Fruit fly (Drosophila melanogaster) whole organism, embryonic: ENCODE results near the gene mRpL16.

ENCODE experiments used
- CG10147 ChIP-seq: fragments of 200-800 bp; sonication (Bioruptor generic); optimal IDR thresholded peaks from 2 replicates; lab custom pipeline; 2019; ENCODE audit warnings: missing biosample characterization, mild to moderate bottlenecking, missing genetic modification characterization, moderate library complexity
- CG10366 ChIP-seq: fragments of 200-800 bp; sonication (Bioruptor generic); IDR thresholded peaks from 2 replicates; pipeline ENCODE4 v1.3.6; 2022; ENCODE audit warnings: missing biosample characterization, missing genetic modification characterization
- CG11085 ChIP-seq: fragments of 200-800 bp; sonication (Bioruptor generic); IDR thresholded peaks from 2 replicates; pipeline ENCODE4 v1.3.6; 2022; ENCODE audit warnings: missing biosample characterization, missing genetic modification characterization
- CG12071 ChIP-seq: fragments of 200-800 bp; sonication (Bioruptor generic); optimal IDR thresholded peaks from 3 replicates; lab custom pipeline; 2018; ENCODE audit warnings: missing biosample characterization, mild to moderate bottlenecking, missing genetic modification characterization
- CG12155 ChIP-seq: fragments of 200-800 bp; sonication (Bioruptor generic); optimal IDR thresholded peaks from 3 replicates; lab custom pipeline; 2016; ENCODE audit warnings: missing biosample characterization, missing genetic modification characterization
- CG12219 ChIP-seq: fragments of 200-800 bp; sonication (Bioruptor generic); optimal IDR thresholded peaks from 3 replicates; lab custom pipeline; 2018; ENCODE audit warnings: missing biosample characterization, mild to moderate bottlenecking, missing genetic modification characterization
- CG12299 ChIP-seq: fragments of 200-800 bp; sonication (Bioruptor generic); optimal IDR thresholded peaks from 2 replicates; lab custom pipeline; 2018; ENCODE audit warnings: missing biosample characterization, mild to moderate bottlenecking, missing genetic modification characterization
- CG1603 ChIP-seq: fragments of 200-800 bp; sonication (Bioruptor generic); optimal IDR thresholded peaks from 2 replicates; lab custom pipeline; 2019; ENCODE audit warnings: missing biosample characterization, mild to moderate bottlenecking, missing genetic modification characterization, moderate library complexity
- CG17186 ChIP-seq: fragments of 200-800 bp; sonication (Bioruptor generic); optimal IDR thresholded peaks from 3 replicates; lab custom pipeline; 2017; ENCODE audit warnings: missing biosample characterization, missing genetic modification reagents, missing genetic modification characterization
- CG2120 ChIP-seq: fragments of 200-800 bp; sonication (Bioruptor generic); optimal IDR thresholded peaks from 3 replicates; lab custom pipeline; 2016; ENCODE audit warnings: missing biosample characterization, missing genetic modification characterization
- CG2129 ChIP-seq: fragments of 200-800 bp; sonication (Bioruptor generic); IDR thresholded peaks from 2 replicates; pipeline ENCODE4 v1.3.6; 2022; ENCODE audit warnings: missing biosample characterization, missing genetic modification characterization; ENCODE audit not compliant: partially characterized antibody
- CG2202 ChIP-seq: fragments of 200-800 bp; sonication (Bioruptor generic); optimal IDR thresholded peaks from 2 replicates; lab custom pipeline; 2018; ENCODE audit warnings: missing biosample characterization, mild to moderate bottlenecking, missing genetic modification characterization
- CG31224 ChIP-seq: fragments of 200-800 bp; sonication (Bioruptor generic); IDR thresholded peaks from 2 replicates; pipeline ENCODE4 v1.3.6; 2022; ENCODE audit warnings: missing biosample characterization, missing genetic modification characterization
- CG34376 ChIP-seq: fragments of 200-800 bp; sonication (Bioruptor generic); optimal IDR thresholded peaks from 2 replicates; lab custom pipeline; 2018; ENCODE audit warnings: missing biosample characterization, mild to moderate bottlenecking, missing genetic modification characterization
- CG34422 ChIP-seq: fragments of 200-800 bp; sonication (Bioruptor generic); IDR thresholded peaks from 3 replicates; pipeline ENCODE4 v1.3.6; 2022; ENCODE audit warnings: missing biosample characterization, missing genetic modification characterization
- CG4360 ChIP-seq: fragments of 200-800 bp; sonication (Bioruptor generic); IDR thresholded peaks from 2 replicates; pipeline ENCODE4 v1.3.6; 2022; ENCODE audit warnings: missing biosample characterization, missing genetic modification characterization
- CG4707 ChIP-seq: fragments of 200-800 bp; sonication (Bioruptor generic); optimal IDR thresholded peaks from 2 replicates; lab custom pipeline; 2018; ENCODE audit warnings: missing biosample characterization, mild to moderate bottlenecking, missing genetic modification characterization, moderate library complexity
- CG4820 ChIP-seq: fragments of 200-800 bp; sonication (Bioruptor generic); optimal IDR thresholded peaks from 3 replicates; lab custom pipeline; 2016; ENCODE audit warnings: missing biosample characterization, missing genetic modification characterization
- CG6683 ChIP-seq: fragments of 200-800 bp; sonication (Bioruptor generic); optimal IDR thresholded peaks from 2 replicates; lab custom pipeline; 2017; ENCODE audit warnings: missing biosample characterization, mild to moderate bottlenecking, missing genetic modification characterization, missing genetic modification reagents
- CG7963 ChIP-seq: fragments of 200-800 bp; sonication (Bioruptor generic); IDR thresholded peaks from 3 replicates; pipeline ENCODE4 v1.3.6; 2022; ENCODE audit warnings: missing biosample characterization, missing genetic modification characterization; ENCODE audit not compliant: partially characterized antibody
- CG8478 ChIP-seq: fragments of >200 bp; optimal IDR thresholded peaks from 2 replicates; lab custom pipeline; 2018
- CG9215 ChIP-seq: fragments of 200-800 bp; sonication (Bioruptor generic); IDR thresholded peaks from 2 replicates; pipeline ENCODE4 v1.3.6; 2022; ENCODE audit warnings: missing biosample characterization, missing genetic modification characterization
- CG9797 ChIP-seq: fragments of 200-800 bp; sonication (Bioruptor generic); optimal IDR thresholded peaks from 3 replicates; lab custom pipeline; 2018; ENCODE audit warnings: missing biosample characterization, mild to moderate bottlenecking, missing genetic modification characterization
- CHES-1-like ChIP-seq: fragments of 200-800 bp; sonication (Bioruptor generic); optimal IDR thresholded peaks from 2 replicates; lab custom pipeline; 2016; ENCODE audit warnings: missing biosample characterization, missing genetic modification characterization
- Chrac-16 ChIP-seq: fragments of 200-800 bp; sonication (Bioruptor generic); optimal IDR thresholded peaks from 3 replicates; lab custom pipeline; 2016; ENCODE audit warnings: missing biosample characterization, missing genetic modification characterization
- Elba2 ChIP-seq: fragments of 200-800 bp; sonication (Bioruptor generic); optimal IDR thresholded peaks from 3 replicates; lab custom pipeline; 2016; ENCODE audit warnings: missing biosample characterization, missing genetic modification characterization
- HLHmδ ChIP-seq: fragments of 200-800 bp; sonication (Bioruptor generic); optimal IDR thresholded peaks from 2 replicates; lab custom pipeline; 2018; ENCODE audit warnings: missing biosample characterization, mild to moderate bottlenecking, missing genetic modification characterization, moderate library complexity
- HmgZ ChIP-seq: fragments of 200-800 bp; sonication (Bioruptor generic); optimal IDR thresholded peaks from 2 replicates; lab custom pipeline; 2018; ENCODE audit warnings: missing biosample characterization, mild to moderate bottlenecking, missing genetic modification characterization
- Hmx ChIP-seq: fragments of 200-800 bp; sonication (Bioruptor generic); optimal IDR thresholded peaks from 2 replicates; lab custom pipeline; 2016; ENCODE audit warnings: missing biosample characterization, missing genetic modification characterization
- Hr39 ChIP-seq: fragments of >200 bp; optimal IDR thresholded peaks from 2 replicates; lab custom pipeline; 2017
- Hr51 ChIP-seq, 2 experiments: fragments of 200-800 bp; sonication (Bioruptor generic); optimal IDR thresholded peaks; 2 replicates in 1 of 2; 3 replicates in 1 of 2; lab custom pipeline; 2016 to 2018; ENCODE audit warnings: missing biosample characterization in 2 of 2, missing genetic modification characterization in 2 of 2, mild to moderate bottlenecking in 1 of 2, moderate library complexity in 1 of 2
- MESR4 ChIP-seq: fragments of 200-800 bp; sonication (Bioruptor generic); optimal IDR thresholded peaks from 2 replicates; lab custom pipeline; 2018; ENCODE audit warnings: missing biosample characterization, mild to moderate bottlenecking, missing genetic modification characterization, moderate library complexity
- MTF-1 ChIP-seq: fragments of 200-800 bp; sonication (Bioruptor generic); optimal IDR thresholded peaks from 2 replicates; lab custom pipeline; 2018; ENCODE audit warnings: missing biosample characterization, mild to moderate bottlenecking, missing genetic modification characterization, borderline replicate concordance
- Spps ChIP-seq: fragments of 200-800 bp; sonication (Bioruptor generic); optimal IDR thresholded peaks from 2 replicates; lab custom pipeline; 2018; ENCODE audit warnings: missing biosample characterization, mild to moderate bottlenecking, missing genetic modification characterization
- Trl ChIP-seq, 3 experiments: fragments of >200 bp in 2 of 3; fragments of 200-800 bp in 1 of 3; sonication (Bioruptor generic) in 1 of 3; optimal IDR thresholded peaks; 2 replicates in 1 of 3; 3 replicates in 2 of 3; lab custom pipeline; 2016 to 2017; ENCODE audit warnings: missing biosample characterization in 1 of 3, missing genetic modification characterization in 1 of 3
- bsh ChIP-seq, 2 experiments: fragments of 200-800 bp; sonication (Bioruptor generic); optimal IDR thresholded peaks; 2 replicates each; lab custom pipeline; 2017 to 2018; ENCODE audit warnings: mild to moderate bottlenecking in 2 of 2, missing biosample characterization in 2 of 2, missing genetic modification characterization in 2 of 2, moderate library complexity in 1 of 2
- caup ChIP-seq: fragments of 200-800 bp; sonication (Bioruptor generic); optimal IDR thresholded peaks from 3 replicates; lab custom pipeline; 2017; ENCODE audit warnings: missing biosample characterization, mild to moderate bottlenecking, missing genetic modification characterization, moderate library complexity; ENCODE audit not compliant: severe bottlenecking
- crol ChIP-seq: fragments of 200-800 bp; sonication (Bioruptor generic); IDR thresholded peaks from 2 replicates; pipeline ENCODE4 v1.3.6; 2022; ENCODE audit warnings: missing biosample characterization, missing genetic modification characterization
- gsb ChIP-seq: fragments of 200-800 bp; sonication (Bioruptor generic); IDR thresholded peaks from 2 replicates; pipeline ENCODE4 v1.3.6; 2022; ENCODE audit warnings: missing biosample characterization, missing genetic modification characterization
- klu ChIP-seq: fragments of 200-800 bp; sonication (Bioruptor generic); IDR thresholded peaks from 2 replicates; pipeline ENCODE4 v1.3.6; 2022; ENCODE audit warnings: missing biosample characterization, missing genetic modification characterization
- nerfin-1 ChIP-seq: fragments of 200-800 bp; sonication (Bioruptor generic); optimal IDR thresholded peaks from 3 replicates; lab custom pipeline; 2019; ENCODE audit warnings: missing biosample characterization, mild to moderate bottlenecking, missing genetic modification characterization, moderate library complexity
- sd ChIP-seq: fragments of 200-800 bp; sonication (Bioruptor generic); optimal IDR thresholded peaks from 3 replicates; lab custom pipeline; 2018; ENCODE audit warnings: missing biosample characterization, mild to moderate bottlenecking, missing genetic modification characterization, moderate library complexity
- so ChIP-seq: fragments of 200-800 bp; sonication (Bioruptor generic); IDR thresholded peaks from 3 replicates; pipeline ENCODE4 v1.3.6; 2022; ENCODE audit warnings: missing biosample characterization, missing genetic modification characterization
- stc ChIP-seq: fragments of 200-800 bp; sonication (Bioruptor generic); IDR thresholded peaks from 2 replicates; pipeline ENCODE4 v1.3.6; 2022; ENCODE audit warnings: missing biosample characterization, missing genetic modification characterization
- trem ChIP-seq: fragments of 200-800 bp; optimal IDR thresholded peaks from 3 replicates; lab custom pipeline; 2019; ENCODE audit warnings: missing biosample characterization, mild to moderate bottlenecking, missing genetic modification characterization, moderate library complexity
- tup ChIP-seq: fragments of 200-800 bp; sonication (Bioruptor generic); optimal IDR thresholded peaks from 2 replicates; lab custom pipeline; 2016; ENCODE audit warnings: missing biosample characterization, mild to moderate bottlenecking, missing genetic modification characterization, moderate library complexity
- unc-4 ChIP-seq: fragments of 200-800 bp; sonication (Bioruptor generic); IDR thresholded peaks from 2 replicates; pipeline ENCODE4 v1.3.6; 2022; ENCODE audit warnings: missing biosample characterization, missing genetic modification characterization; ENCODE audit not compliant: partially characterized antibody
- unpg ChIP-seq: fragments of 200-800 bp; sonication (Bioruptor generic); optimal IDR thresholded peaks from 3 replicates; lab custom pipeline; 2018; ENCODE audit warnings: missing biosample characterization, mild to moderate bottlenecking, missing genetic modification characterization, moderate library complexity
- yki ChIP-seq: fragments of >200 bp; optimal IDR thresholded peaks from 3 replicates; lab custom pipeline; 2018
- zen ChIP-seq: fragments of 200-800 bp; sonication (Bioruptor generic); optimal IDR thresholded peaks from 3 replicates; lab custom pipeline; 2018; ENCODE audit warnings: missing biosample characterization, mild to moderate bottlenecking, missing genetic modification characterization, moderate library complexity

Gene mRpL16

dm6 chrX:1899445-1900085, 9.5 kb downstream of the mRpL16 start (continued):
- no peak for TF ChIP-seq CG12219
- peak; percentile 80 for TF ChIP-seq CG8478 (lab: Kevin White, UChicago)
- no peak for TF ChIP-seq CG10147 (GFP tag; lab: Kevin White, UChicago)
- TF ChIP-seq Spps (tag; lab: Kevin White, UChicago), result no peak
- TF ChIP-seq gsb, result no peak
- TF ChIP-seq CG12155, result no peak
- TF ChIP-seq so (GFP tag; lab: Robert Waterston, UW), result no peak
- TF ChIP-seq CHES-1-like (GFP tag; lab: Kevin White, UChicago), result no peak
- TF ChIP-seq CG34422 (GFP tag; lab: Robert Waterston, UW), result no peak; the same call in 2 of the 3 replicates
- no peak for TF ChIP-seq CG4707 (GFP tag; lab: Kevin White, UChicago)
- TF ChIP-seq klu (GFP tag; lab: Robert Waterston, UW), result peak; percentile 46; the same call in 1 of the 2 replicates
- TF ChIP-seq unpg (GFP tag; lab: Kevin White, UChicago), result no peak
- no peak for TF ChIP-seq yki (lab: Kevin White, UChicago)
- no peak for TF ChIP-seq CG11085
- TF ChIP-seq crol (GFP tag; lab: Robert Waterston, UW), result peak; percentile 87
- no peak for TF ChIP-seq Hr39 (lab: Kevin White, UChicago)
- no peak for TF ChIP-seq CG1603 (tag; lab: Kevin White, UChicago)
- peak; percentile 40; the same call in 1 of the 2 replicates for TF ChIP-seq unc-4 (GFP tag; lab: Robert Waterston, UW)
- TF ChIP-seq CG9797 (GFP tag; lab: Kevin White, UChicago), result no peak
- no peak for TF ChIP-seq caup (GFP tag; lab: Kevin White, UChicago)
- peak in 1 of 2 experiments; percentile 5 for TF ChIP-seq bsh (GFP tag; optimal IDR thresholded peaks at IDR 0.05; lab: Kevin White, UChicago)
- no peak for TF ChIP-seq CG2120 (GFP tag; lab: Kevin White, UChicago)
- TF ChIP-seq CG4820 (GFP tag; lab: Kevin White, UChicago), result no peak
- TF ChIP-seq MTF-1 (GFP tag; lab: Kevin White, UChicago), result no peak
- TF ChIP-seq CG34376 (GFP tag; lab: Kevin White, UChicago), result peak; percentile 16
- TF ChIP-seq Trl (optimal IDR thresholded peaks at IDR 0.05; lab: Kevin White, UChicago), result peak; percentile 9 to 53
- no peak for TF ChIP-seq Trl (GFP tag; optimal IDR thresholded peaks at IDR 0.05; lab: Kevin White, UChicago)
- TF ChIP-seq sd, result peak; percentile 97
- peak; percentile 82 for TF ChIP-seq MESR4 (GFP tag; lab: Kevin White, UChicago)
- TF ChIP-seq nerfin-1 (tag; lab: Kevin White, UChicago), result peak; percentile 89
- no peak for TF ChIP-seq Hr51 (GFP tag; optimal IDR thresholded peaks at IDR 0.05; lab: Kevin White, UChicago)
- no peak for TF ChIP-seq CG7963
- TF ChIP-seq HmgZ (tag; lab: Kevin White, UChicago), result peak; percentile 19
- TF ChIP-seq HLHmδ, result peak; percentile 36
- no peak for TF ChIP-seq Elba2 (GFP tag; lab: Kevin White, UChicago)
- no peak for TF ChIP-seq CG6683 (GFP tag; lab: Kevin White, UChicago)
- no peak for TF ChIP-seq zen (tag; lab: Kevin White, UChicago)
- TF ChIP-seq CG9215, result no peak
- TF ChIP-seq CG17186 (GFP tag; lab: Kevin White, UChicago), result no peak
- TF ChIP-seq CG4360 (GFP tag; lab: Robert Waterston, UW), result peak; percentile 42; the same call in 1 of the 2 replicates
- TF ChIP-seq CG12299 (tag; lab: Kevin White, UChicago), result no peak
- TF ChIP-seq Chrac-16 (GFP tag; lab: Kevin White, UChicago), result no peak
- no peak for TF ChIP-seq CG31224 (GFP tag; lab: Robert Waterston, UW)
- no peak for TF ChIP-seq CG2202 (tag; lab: Kevin White, UChicago)
- TF ChIP-seq CG10366 (GFP tag; lab: Robert Waterston, UW), result no peak
- TF ChIP-seq stc (GFP tag; lab: Robert Waterston, UW), result no peak
- TF ChIP-seq trem (tag; lab: Kevin White, UChicago), result peak; percentile 13
- TF ChIP-seq tup (GFP tag; lab: Kevin White, UChicago), result no peak
- no peak for TF ChIP-seq Hmx
- TF ChIP-seq CG2129 (GFP tag; lab: Robert Waterston, UW), result no peak
- no peak for TF ChIP-seq CG12071 (GFP tag; lab: Kevin White, UChicago)
